Worm (Caenorhabditis elegans): ENCODE results near the gene T08G3.11.

- TF ChIP-seq lin-39 (tag; optimal IDR thresholded peaks at IDR 0.05) (no peak), ama-1 (optimal IDR thresholded peaks at IDR 0.05) (no peak), lin-13 (GFP tag; optimal IDR thresholded peaks at IDR 0.05) (no peak)
Measured at ce11 chrV:16433471-16433870, 45.7 kb downstream of the T08G3.11 start, which contains the start of gene clec-234.
